Worm (Caenorhabditis elegans) whole organism, mixed stage, embryonic: Measurements from ENCODE around the gene drn-1.

ENCODE experiments used
- M03D4.4 ChIP-seq: sonication (generic microtip); optimal IDR thresholded peaks from 2 replicates; lab custom pipeline; 2017; ENCODE audit warnings: mild to moderate bottlenecking, missing genetic modification characterization, missing compliant biosample characterization
- bed-3 ChIP-seq: fragments of 200-800 bp; sonication (Bioruptor generic); optimal IDR thresholded peaks from 3 replicates; lab custom pipeline; 2018; ENCODE audit warnings: mild to moderate bottlenecking, missing genetic modification characterization, moderate library complexity, missing compliant biosample characterization
- blmp-1 ChIP-seq: fragments of 150-350 bp; optimal IDR thresholded peaks from 2 replicates; lab custom pipeline; 2014; ENCODE audit warnings: missing biosample characterization, missing genetic modification characterization
- ceh-39 ChIP-seq: fragments of 150-350 bp; optimal IDR thresholded peaks from 2 replicates; lab custom pipeline; 2014; ENCODE audit warnings: missing biosample characterization, missing genetic modification characterization
- ceh-43 ChIP-seq: fragments of 200-800 bp; sonication (Bioruptor generic); optimal IDR thresholded peaks from 2 replicates; lab custom pipeline; 2018; ENCODE audit warnings: mild to moderate bottlenecking, missing genetic modification characterization, moderate library complexity, missing compliant biosample characterization
- ceh-83 ChIP-seq: fragments of 200-800 bp; sonication (Bioruptor generic); optimal IDR thresholded peaks from 2 replicates; lab custom pipeline; 2018; ENCODE audit warnings: mild to moderate bottlenecking, missing genetic modification characterization, missing compliant biosample characterization
- ces-1 ChIP-seq: fragments of 150-350 bp; optimal IDR thresholded peaks from 2 replicates; lab custom pipeline; 2014; ENCODE audit warnings: missing biosample characterization, missing genetic modification reagents, missing genetic modification characterization
- cnd-1 ChIP-seq: fragments of 200-800 bp; sonication (Bioruptor generic); optimal IDR thresholded peaks from 2 replicates; lab custom pipeline; 2018; ENCODE audit warnings: mild to moderate bottlenecking, missing genetic modification characterization, missing compliant biosample characterization
- drap-1 ChIP-seq: fragments of 200-800 bp; sonication (Bioruptor generic); optimal IDR thresholded peaks from 3 replicates; lab custom pipeline; 2018; ENCODE audit warnings: mild to moderate bottlenecking, missing genetic modification characterization, missing compliant biosample characterization
- elt-1 ChIP-seq: sonication (generic microtip); optimal IDR thresholded peaks from 2 replicates; lab custom pipeline; 2017; ENCODE audit warnings: missing genetic modification characterization, mild to moderate bottlenecking, missing compliant biosample characterization, antibody characterized with exemption, moderate library complexity, borderline replicate concordance; ENCODE audit not compliant: insufficient read depth
- elt-3 ChIP-seq: fragments of 150-350 bp; optimal IDR thresholded peaks from 2 replicates; lab custom pipeline; 2014; ENCODE audit warnings: missing biosample characterization, missing genetic modification characterization
- flh-1 ChIP-seq: fragments of 200-800 bp; sonication (Bioruptor generic); optimal IDR thresholded peaks from 2 replicates; lab custom pipeline; 2018; ENCODE audit warnings: mild to moderate bottlenecking, missing genetic modification characterization, moderate library complexity, missing compliant biosample characterization
- ham-2 ChIP-seq: fragments of 200-800 bp; sonication (Bioruptor generic); optimal IDR thresholded peaks from 2 replicates; lab custom pipeline; 2018; ENCODE audit warnings: mild to moderate bottlenecking, missing genetic modification characterization, missing compliant biosample characterization
- hlh-1 ChIP-seq: fragments of 150-350 bp; optimal IDR thresholded peaks from 2 replicates; lab custom pipeline; 2014; ENCODE audit warnings: missing biosample characterization, missing genetic modification reagents, missing genetic modification characterization
- lin-13 ChIP-seq: fragments of 150-350 bp; optimal IDR thresholded peaks from 2 replicates; lab custom pipeline; 2014; ENCODE audit warnings: missing biosample characterization, missing genetic modification characterization
- lin-32 ChIP-seq: fragments of 200-800 bp; sonication (Bioruptor generic); optimal IDR thresholded peaks from 2 replicates; lab custom pipeline; 2018; ENCODE audit warnings: mild to moderate bottlenecking, missing genetic modification characterization, missing compliant biosample characterization
- lsy-2 ChIP-seq: fragments of 150-350 bp; optimal IDR thresholded peaks from 2 replicates; lab custom pipeline; 2014; ENCODE audit warnings: missing biosample characterization, missing genetic modification characterization
- mab-5 ChIP-seq: fragments of 150-350 bp; optimal IDR thresholded peaks from 2 replicates; lab custom pipeline; 2014; ENCODE audit warnings: missing biosample characterization, missing genetic modification characterization
- mep-1 ChIP-seq: fragments of 150-350 bp; optimal IDR thresholded peaks from 2 replicates; lab custom pipeline; 2017; ENCODE audit warnings: missing biosample characterization, missing genetic modification reagents, missing genetic modification characterization, inconsistent platforms
- mls-2 ChIP-seq: sonication (generic microtip); optimal IDR thresholded peaks from 2 replicates; lab custom pipeline; 2016; ENCODE audit warnings: mild to moderate bottlenecking, missing genetic modification characterization, moderate library complexity, missing compliant biosample characterization
- nhr-12 ChIP-seq: fragments of 150-350 bp; optimal IDR thresholded peaks from 2 replicates; lab custom pipeline; 2014; ENCODE audit warnings: missing biosample characterization, missing genetic modification characterization
- nhr-2 ChIP-seq: fragments of 150-350 bp; optimal IDR thresholded peaks from 2 replicates; lab custom pipeline; 2014; ENCODE audit warnings: missing biosample characterization, missing genetic modification characterization
- nhr-237 ChIP-seq: fragments of 150-350 bp; optimal IDR thresholded peaks from 2 replicates; lab custom pipeline; 2014; ENCODE audit warnings: missing biosample characterization, missing genetic modification characterization
- nhr-28 ChIP-seq: fragments of 150-350 bp; optimal IDR thresholded peaks from 2 replicates; lab custom pipeline; 2014; ENCODE audit warnings: missing biosample characterization, missing genetic modification characterization
- nhr-76 ChIP-seq: sonication (generic microtip); optimal IDR thresholded peaks from 2 replicates; lab custom pipeline; 2017; ENCODE audit warnings: missing biosample characterization, missing genetic modification characterization
- pha-4 ChIP-seq: fragments of 150-350 bp; optimal IDR thresholded peaks from 2 replicates; lab custom pipeline; 2018; ENCODE audit warnings: missing biosample characterization, missing genetic modification reagents, missing genetic modification characterization
- sem-2 ChIP-seq: fragments of 200-800 bp; sonication (Bioruptor generic); optimal IDR thresholded peaks from 2 replicates; lab custom pipeline; 2018; ENCODE audit warnings: mild to moderate bottlenecking, missing genetic modification characterization, missing compliant biosample characterization
- snpc-4 ChIP-seq: fragments of 150-350 bp; optimal IDR thresholded peaks from 2 replicates; lab custom pipeline; 2014; ENCODE audit warnings: missing biosample characterization, missing genetic modification characterization
- sptf-1 ChIP-seq: sonication (generic microtip); optimal IDR thresholded peaks from 2 replicates; lab custom pipeline; 2017; ENCODE audit warnings: mild to moderate bottlenecking, missing genetic modification characterization, moderate library complexity, missing compliant biosample characterization
- tbx-8 ChIP-seq: fragments of 200-800 bp; sonication (Bioruptor generic); optimal IDR thresholded peaks from 2 replicates; lab custom pipeline; 2018; ENCODE audit warnings: mild to moderate bottlenecking, missing genetic modification characterization, moderate library complexity, missing compliant biosample characterization
- unc-120 ChIP-seq: sonication (generic microtip); optimal IDR thresholded peaks from 2 replicates; lab custom pipeline; 2017; ENCODE audit warnings: missing genetic modification characterization, missing compliant biosample characterization; ENCODE audit not compliant: poor library complexity, severe bottlenecking
- unc-39 ChIP-seq: fragments of 150-350 bp; optimal IDR thresholded peaks from 2 replicates; lab custom pipeline; 2014; ENCODE audit warnings: missing biosample characterization, missing genetic modification characterization
- unc-62 ChIP-seq: fragments of 150-350 bp; optimal IDR thresholded peaks from 2 replicates; lab custom pipeline; 2014; ENCODE audit warnings: missing biosample characterization, missing genetic modification reagents, missing genetic modification characterization
- zip-8 ChIP-seq: fragments of 150-350 bp; optimal IDR thresholded peaks from 2 replicates; lab custom pipeline; 2014; ENCODE audit warnings: missing biosample characterization, missing genetic modification characterization
- ztf-11 ChIP-seq: fragments of 150-350 bp; optimal IDR thresholded peaks from 2 replicates; lab custom pipeline; 2014; ENCODE audit warnings: missing biosample characterization, missing genetic modification characterization

The drn-1 gene

DNA sequence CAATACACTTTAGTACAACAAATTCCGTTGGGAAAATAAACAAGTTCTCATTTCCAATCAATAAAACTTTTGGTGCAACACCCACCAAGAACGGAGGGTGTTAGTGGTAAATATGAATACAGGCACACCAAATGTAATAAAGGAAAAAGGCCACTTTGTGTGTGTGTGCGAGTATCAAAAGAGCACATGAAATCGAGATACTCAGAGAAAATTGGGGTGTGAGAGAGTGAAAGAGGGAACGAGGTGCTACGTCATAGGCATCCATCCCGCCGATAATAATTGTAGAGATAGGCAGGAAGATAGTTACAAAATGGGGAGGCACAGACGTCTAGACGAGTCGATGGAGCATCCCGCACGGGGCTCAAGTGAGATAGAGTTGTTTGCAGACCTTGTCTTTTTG is 43.9 kb downstream of the drn-1 start:
- TF ChIP-seq mls-2 (peak; percentile 37), nhr-12 (tag; lab: Kevin White, UChicago) (no peak), mab-5 (tag; lab: Kevin White, UChicago) (no peak), mep-1 (tag; lab: Kevin White, UChicago) (no peak), elt-1 (no peak), ces-1 (GFP tag; lab: Kevin White, UChicago) (peak; percentile 89), blmp-1 (tag; lab: Kevin White, UChicago) (no peak), nhr-2 (tag; lab: Kevin White, UChicago) (no peak), sptf-1 (tag; lab: Kevin White, UChicago) (peak; percentile 47), nhr-76 (no peak), zip-8 (no peak), M03D4.4 (tag; lab: Kevin White, UChicago) (no peak), drap-1 (GFP tag; lab: Kevin White, UChicago) (no peak), unc-120 (tag; lab: Kevin White, UChicago) (peak; percentile 33), pha-4 (tag; lab: Kevin White, UChicago) (peak; percentile 52), tbx-8 (GFP tag; lab: Kevin White, UChicago) (no peak), ceh-39 (tag; lab: Kevin White, UChicago) (peak; percentile 54), ceh-43 (GFP tag; lab: Kevin White, UChicago) (no peak), bed-3 (GFP tag; lab: Kevin White, UChicago) (no peak), snpc-4 (tag; lab: Kevin White, UChicago) (no peak), lin-13 (no peak), unc-62 (peak; percentile 37), sem-2 (no peak), ztf-11 (tag; lab: Kevin White, UChicago) (no peak), ham-2 (GFP tag; lab: Kevin White, UChicago) (no peak), hlh-1 (peak; percentile 26), ceh-83 (GFP tag; lab: Kevin White, UChicago) (no peak), unc-39 (tag; lab: Kevin White, UChicago) (no peak), nhr-28 (tag; lab: Kevin White, UChicago) (no peak), lin-32 (GFP tag; lab: Kevin White, UChicago) (no peak)

DNA sequence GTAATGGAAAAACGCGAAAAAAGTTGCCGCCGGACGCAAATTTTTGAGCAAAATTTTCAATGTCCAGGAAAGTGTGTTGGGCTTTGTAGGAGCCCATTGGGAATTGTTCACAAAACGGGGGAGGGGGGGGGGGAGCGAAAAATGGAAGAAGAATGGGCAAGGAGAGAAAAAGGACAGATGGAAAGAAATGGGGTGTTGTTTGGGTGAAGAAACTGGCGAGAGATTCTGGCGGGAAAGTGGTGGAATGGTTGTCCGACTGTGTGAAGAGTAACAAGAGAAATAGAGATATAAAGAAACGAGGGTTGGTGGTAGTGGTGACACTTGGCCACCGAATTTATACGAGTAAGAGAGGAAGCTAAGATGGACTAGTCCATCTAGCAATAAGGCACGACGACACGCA is 45.3 kb downstream of the drn-1 start:
- no peak for TF ChIP-seq zip-8
- TF ChIP-seq lin-13: no peak
- peak; percentile 34 for TF ChIP-seq ces-1 (GFP tag; lab: Kevin White, UChicago)
- TF ChIP-seq ztf-11 (tag; lab: Kevin White, UChicago): no peak
- TF ChIP-seq drap-1 (GFP tag; lab: Kevin White, UChicago): no peak
- no peak for TF ChIP-seq snpc-4 (tag; lab: Kevin White, UChicago)
- no peak for TF ChIP-seq tbx-8 (GFP tag; lab: Kevin White, UChicago)
- peak; percentile 75 for TF ChIP-seq cnd-1 (tag; lab: Kevin White, UChicago)
- TF ChIP-seq nhr-12 (tag; lab: Kevin White, UChicago): no peak
- no peak for TF ChIP-seq blmp-1 (tag; lab: Kevin White, UChicago)
- no peak for TF ChIP-seq unc-120 (tag; lab: Kevin White, UChicago)
- TF ChIP-seq unc-62: peak; percentile 35
- TF ChIP-seq mls-2: peak; percentile 43
- no peak for TF ChIP-seq nhr-237 (tag; lab: Kevin White, UChicago)
- TF ChIP-seq nhr-2 (tag; lab: Kevin White, UChicago): no peak
- no peak for TF ChIP-seq pha-4 (tag; lab: Kevin White, UChicago)
- no peak for TF ChIP-seq elt-3 (tag; lab: Kevin White, UChicago)
- no peak for TF ChIP-seq unc-39 (tag; lab: Kevin White, UChicago)
- TF ChIP-seq ceh-39 (tag; lab: Kevin White, UChicago): no peak
- no peak for TF ChIP-seq mab-5 (tag; lab: Kevin White, UChicago)
- peak; percentile 11 for TF ChIP-seq lin-32 (GFP tag; lab: Kevin White, UChicago)
- peak; percentile 23 for TF ChIP-seq M03D4.4 (tag; lab: Kevin White, UChicago)
- no peak for TF ChIP-seq flh-1 (GFP tag; lab: Kevin White, UChicago)
- no peak for TF ChIP-seq nhr-76
- TF ChIP-seq hlh-1: peak; percentile 59
- no peak for TF ChIP-seq elt-1
- TF ChIP-seq sptf-1 (tag; lab: Kevin White, UChicago): peak; percentile 47
- no peak for TF ChIP-seq lsy-2 (tag; lab: Kevin White, UChicago)
- no peak for TF ChIP-seq ceh-43 (GFP tag; lab: Kevin White, UChicago)
- no peak for TF ChIP-seq ceh-83 (GFP tag; lab: Kevin White, UChicago)
- peak; percentile 31 for TF ChIP-seq mep-1 (tag; lab: Kevin White, UChicago)
- peak; percentile 25 for TF ChIP-seq ham-2 (GFP tag; lab: Kevin White, UChicago)
- no peak for TF ChIP-seq bed-3 (GFP tag; lab: Kevin White, UChicago)
- no peak for TF ChIP-seq sem-2
- TF ChIP-seq nhr-28 (tag; lab: Kevin White, UChicago): no peak
- TF ChIP-seq, all 35 proteins: peak for 10
